Fruit fly (Drosophila melanogaster): ENCODE data around the gene CG14384.

CG14384 gene

DNA sequence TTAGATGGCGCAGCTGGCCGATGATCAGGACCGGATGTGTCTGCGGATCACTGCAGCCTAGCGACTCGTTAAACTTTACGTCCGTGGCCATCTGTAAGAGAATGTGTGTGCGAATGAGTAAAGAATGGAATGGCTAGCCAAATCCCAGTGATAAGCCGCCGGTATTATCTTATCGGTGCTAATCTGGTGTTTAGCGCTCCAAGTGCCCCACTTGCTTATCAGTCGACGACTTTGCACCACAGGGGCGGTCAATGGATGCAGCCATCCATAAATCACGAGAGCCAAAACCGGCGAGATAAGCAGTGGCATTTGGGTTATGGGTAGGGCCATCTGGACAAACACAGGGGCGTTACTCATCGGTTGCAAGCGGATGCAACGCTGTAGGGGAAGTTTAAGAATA lies 7.3 kb downstream of the CG14384 start:
- peak; percentile 55 for TF ChIP-seq noc (tag; optimal IDR thresholded peaks at IDR 0.05)

DNA sequence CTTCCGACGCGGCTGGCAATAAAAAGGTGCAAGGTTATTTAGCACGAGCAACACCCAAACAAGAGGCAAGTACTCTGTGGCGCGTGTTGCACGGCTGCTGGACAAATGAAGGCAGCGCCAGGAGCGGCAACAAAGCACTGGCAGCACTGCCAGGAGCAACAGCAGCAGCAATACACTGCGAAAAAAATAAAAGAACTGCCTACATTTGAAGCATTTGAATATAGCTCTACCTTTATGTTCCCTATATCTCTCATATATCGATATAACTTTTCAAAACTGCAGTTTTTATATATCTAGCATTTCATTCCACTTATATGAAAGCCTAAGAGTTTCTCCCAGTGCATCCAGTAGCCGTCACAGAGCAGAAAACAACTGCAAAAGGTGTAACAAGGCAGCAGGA lies 10.1 kb downstream of the CG14384 start:
- no peak for TF ChIP-seq noc (tag; optimal IDR thresholded peaks at IDR 0.05)
